Worm (Caenorhabditis elegans) whole organism, L3 larva: ENCODE data around the gene Y37E11B.2.

ENCODE experiments used
- ZK546.5 ChIP-seq: sonication (generic microtip); optimal IDR thresholded peaks from 2 replicates; lab custom pipeline; 2017; ENCODE audit warnings: missing biosample characterization, missing genetic modification characterization
- aly-2 ChIP-seq: fragments of 150-350 bp; optimal IDR thresholded peaks from 2 replicates; lab custom pipeline; 2014; ENCODE audit warnings: missing biosample characterization, missing genetic modification characterization
- ceh-9 ChIP-seq: sonication (generic microtip); optimal IDR thresholded peaks from 2 replicates; lab custom pipeline; 2018; ENCODE audit warnings: missing biosample characterization, missing genetic modification characterization
- egl-27 ChIP-seq: sonication (generic microtip); optimal IDR thresholded peaks from 4 replicates; lab custom pipeline; 2017; ENCODE audit warnings: missing biosample characterization, missing genetic modification reagents, missing genetic modification characterization
- elt-3 ChIP-seq, 3 experiments: fragments of 150-350 bp in 1 of 3; sonication (generic microtip) in 2 of 3; optimal IDR thresholded peaks; 2 replicates in 2 of 3; 4 replicates in 1 of 3; lab custom pipeline; 2014 to 2017; ENCODE audit warnings: missing biosample characterization in 3 of 3, missing genetic modification characterization in 3 of 3
- fkh-10 ChIP-seq: sonication (generic microtip); optimal IDR thresholded peaks from 2 replicates; lab custom pipeline; 2017; ENCODE audit warnings: missing biosample characterization, missing genetic modification reagents, missing genetic modification characterization
- jun-1 ChIP-seq: fragments of 150-350 bp; optimal IDR thresholded peaks from 2 replicates; lab custom pipeline; 2014; ENCODE audit warnings: missing biosample characterization, missing genetic modification reagents, missing genetic modification characterization
- nhr-23 ChIP-seq: fragments of 150-350 bp; optimal IDR thresholded peaks from 2 replicates; lab custom pipeline; 2014; ENCODE audit warnings: missing biosample characterization, missing genetic modification reagents, missing genetic modification characterization
- nhr-237 ChIP-seq: fragments of 150-350 bp; optimal IDR thresholded peaks from 2 replicates; lab custom pipeline; 2014; ENCODE audit warnings: missing biosample characterization, missing genetic modification characterization
- nhr-25 ChIP-seq: sonication (generic microtip); optimal IDR thresholded peaks from 2 replicates; lab custom pipeline; 2017; ENCODE audit warnings: missing biosample characterization, missing genetic modification characterization
- nhr-28 ChIP-seq: fragments of 150-350 bp; optimal IDR thresholded peaks from 2 replicates; lab custom pipeline; 2014; ENCODE audit warnings: missing biosample characterization, missing genetic modification characterization
- snpc-4 ChIP-seq: fragments of 150-350 bp; optimal IDR thresholded peaks from 2 replicates; lab custom pipeline; 2014; ENCODE audit warnings: missing biosample characterization, missing genetic modification characterization

- TF ChIP-seq ZK546.5: no peak
- TF ChIP-seq aly-2 (tag; lab: Kevin White, UChicago): no peak
- no peak for TF ChIP-seq elt-3 (tag; optimal IDR thresholded peaks at IDR 0.05; lab: Kevin White, UChicago)
- no peak for TF ChIP-seq ceh-9 (tag; lab: Kevin White, UChicago)
- TF ChIP-seq fkh-10 (GFP tag; lab: Kevin White, UChicago): no peak
- no peak for TF ChIP-seq nhr-28 (tag; lab: Kevin White, UChicago)
- TF ChIP-seq nhr-237 (tag; lab: Kevin White, UChicago): no peak
- TF ChIP-seq nhr-23 (tag; lab: Kevin White, UChicago): no peak
- no peak for TF ChIP-seq nhr-25
- TF ChIP-seq egl-27 (tag; lab: Kevin White, UChicago): no peak
- TF ChIP-seq jun-1 (tag; lab: Kevin White, UChicago): no peak
- TF ChIP-seq snpc-4 (tag; lab: Kevin White, UChicago): no peak
These were observed 33.2 kb upstream of the Y37E11B.2 start for ce11 chrIV:3545060-3545459.
